Fruit fly (Drosophila melanogaster) whole organism, adult: ENCODE results near the gene Rrp40.

Experiments
- CG11617 ChIP-seq: fragments of 200-800 bp; sonication (Bioruptor generic); optimal IDR thresholded peaks from 2 replicates; lab custom pipeline; 2017; ENCODE audit warnings: mild to moderate bottlenecking, missing biosample characterization, missing genetic modification reagents, missing genetic modification characterization
- CG14711 ChIP-seq: fragments of 200-800 bp; sonication (Bioruptor generic); optimal IDR thresholded peaks from 2 replicates; lab custom pipeline; 2018; ENCODE audit warnings: missing biosample characterization, mild to moderate bottlenecking, missing genetic modification characterization, moderate library complexity
- CG1620 ChIP-seq: fragments of 200-800 bp; sonication (Bioruptor generic); optimal IDR thresholded peaks from 2 replicates; lab custom pipeline; 2016; ENCODE audit warnings: missing biosample characterization, missing genetic modification characterization
- CG7045 ChIP-seq: fragments of 200-800 bp; sonication (Bioruptor generic); optimal IDR thresholded peaks from 2 replicates; lab custom pipeline; 2017; ENCODE audit warnings: missing biosample characterization, mild to moderate bottlenecking, missing genetic modification characterization
- CG7101 ChIP-seq: fragments of 200-800 bp; sonication (Bioruptor generic); optimal IDR thresholded peaks from 2 replicates; lab custom pipeline; 2018; ENCODE audit warnings: missing biosample characterization, mild to moderate bottlenecking, missing genetic modification characterization, moderate library complexity
- Mnt ChIP-seq: fragments of 200-800 bp; sonication (Bioruptor generic); optimal IDR thresholded peaks from 2 replicates; lab custom pipeline; 2016; ENCODE audit warnings: missing biosample characterization, mild to moderate bottlenecking, missing genetic modification characterization
- cnc ChIP-seq, 2 experiments: fragments of >200 bp; optimal IDR thresholded peaks; 2 replicates each; lab custom pipeline; 2017
- pad ChIP-seq: fragments of 200-800 bp; sonication (Bioruptor generic); optimal IDR thresholded peaks from 3 replicates; lab custom pipeline; 2017; ENCODE audit warnings: missing biosample characterization, missing genetic modification characterization, mild to moderate bottlenecking, moderate library complexity, missing genetic modification reagents

- no peak for TF ChIP-seq Mnt
- no peak for TF ChIP-seq CG1620 (GFP tag; lab: Kevin White, UChicago)
- TF ChIP-seq cnc (optimal IDR thresholded peaks at IDR 0.05; lab: Kevin White, UChicago): no peak
- TF ChIP-seq pad: no peak
- TF ChIP-seq CG7045 (GFP tag; lab: Kevin White, UChicago): no peak
- no peak for TF ChIP-seq CG11617
- TF ChIP-seq CG7101 (tag; lab: Kevin White, UChicago): no peak
- no peak for TF ChIP-seq CG14711
Measured at dm6 chr2L:1719971-1720370, 8.6 kb upstream of the Rrp40 start.
